Worm (Caenorhabditis elegans) whole organism, midembryonic: Measurements from ENCODE around the gene W05H9.2.

Experiments
- T22C8.4 ChIP-seq: fragments of 200-800 bp; sonication (Bioruptor generic); IDR thresholded peaks from 2 replicates; pipeline ENCODE4 v1.3.6; 2022; ENCODE audit warnings: missing genetic modification characterization, missing compliant biosample characterization
- cog-1 ChIP-seq: sonication (generic microtip); optimal IDR thresholded peaks from 2 replicates; lab custom pipeline; 2016; ENCODE audit warnings: missing genetic modification characterization, missing compliant biosample characterization
- flt-1 ChIP-seq: fragments of 200-800 bp; sonication (Bioruptor generic); IDR thresholded peaks from 2 replicates; pipeline ENCODE4 v1.3.6; 2022; ENCODE audit warnings: missing genetic modification characterization, missing compliant biosample characterization
- klf-2 ChIP-seq: fragments of 200-800 bp; sonication (Bioruptor generic); conservative IDR thresholded peaks from 2 replicates; pipeline ENCODE4 v1.3.6; 2022; ENCODE audit warnings: missing genetic modification reagents, missing genetic modification characterization, missing compliant biosample characterization
- med-1 ChIP-seq: sonication (generic microtip); optimal IDR thresholded peaks from 2 replicates; lab custom pipeline; 2017; ENCODE audit warnings: missing genetic modification characterization, mild to moderate bottlenecking, missing compliant biosample characterization, antibody characterized with exemption, missing genetic modification reagents; ENCODE audit not compliant: insufficient read depth
- ref-1 ChIP-seq: fragments of 200-800 bp; sonication (Bioruptor generic); conservative IDR thresholded peaks from 2 replicates; pipeline ENCODE4 v1.3.6; 2022; ENCODE audit warnings: missing genetic modification reagents, missing genetic modification characterization, missing compliant biosample characterization
- tab-1 ChIP-seq: fragments of 200-800 bp; sonication (Bioruptor generic); IDR thresholded peaks from 2 replicates; pipeline ENCODE4 v1.3.6; 2022; ENCODE audit warnings: missing genetic modification characterization, missing compliant biosample characterization
- ztf-23 ChIP-seq: fragments of 200-800 bp; sonication (Bioruptor generic); IDR thresholded peaks from 2 replicates; pipeline ENCODE4 v1.3.6; 2022; ENCODE audit warnings: missing genetic modification reagents, missing genetic modification characterization, missing compliant biosample characterization
- ztf-29 ChIP-seq: fragments of 200-800 bp; sonication (Bioruptor generic); IDR thresholded peaks from 2 replicates; pipeline ENCODE4 v1.3.6; 2022; ENCODE audit warnings: missing genetic modification reagents, missing genetic modification characterization, missing compliant biosample characterization

The W05H9.2 gene

ce11 chrX:6266739-6267138 is at the start of gene W05H9.2:
W05H9.2 (plus strand) TSS chrX:6267039.
- TF ChIP-seq T22C8.4 (GFP tag; lab: Robert Waterston, UW) (no peak), klf-2 (GFP tag; lab: Robert Waterston, UW) (no peak), ztf-23 (GFP tag; lab: Robert Waterston, UW) (no peak), ztf-29 (GFP tag; lab: Robert Waterston, UW) (no peak), ref-1 (GFP tag; lab: Robert Waterston, UW) (no peak), flt-1 (GFP tag; lab: Robert Waterston, UW) (no peak), tab-1 (GFP tag; lab: Robert Waterston, UW) (no peak), med-1 (GFP tag; lab: Kevin White, UChicago) (no peak), cog-1 (tag; lab: Kevin White, UChicago) (no peak)

ce11 chrX:6219892-6220291 is 46.9 kb upstream of the W05H9.2 start:
- peak; percentile 77 for TF ChIP-seq tab-1 (GFP tag; lab: Robert Waterston, UW)
- TF ChIP-seq T22C8.4 (GFP tag; lab: Robert Waterston, UW): peak; percentile 38; the same call in 1 of the 2 replicates
- no peak for TF ChIP-seq med-1 (GFP tag; lab: Kevin White, UChicago)
- TF ChIP-seq ref-1 (GFP tag; lab: Robert Waterston, UW): 0 out of 2 replicates have a peak, but pooled peaks have one; percentile 54
- peak; percentile 89 for TF ChIP-seq flt-1 (GFP tag; lab: Robert Waterston, UW)
- TF ChIP-seq cog-1 (tag; lab: Kevin White, UChicago): no peak
- peak; percentile 46 for TF ChIP-seq ztf-29 (GFP tag; lab: Robert Waterston, UW)
- TF ChIP-seq klf-2 (GFP tag; lab: Robert Waterston, UW): peak; percentile 60; the same call in 1 of the 2 replicates
- peak; percentile 80 for TF ChIP-seq ztf-23 (GFP tag; lab: Robert Waterston, UW)

ce11 chrX:6221097-6221496 is 45.7 kb upstream of the W05H9.2 start:
- TF ChIP-seq klf-2 (GFP tag; lab: Robert Waterston, UW) (no peak), ref-1 (GFP tag; lab: Robert Waterston, UW) (no peak), cog-1 (tag; lab: Kevin White, UChicago) (no peak), ztf-23 (GFP tag; lab: Robert Waterston, UW) (no peak), med-1 (GFP tag; lab: Kevin White, UChicago) (no peak), T22C8.4 (GFP tag; lab: Robert Waterston, UW) (no peak), flt-1 (GFP tag; lab: Robert Waterston, UW) (no peak), tab-1 (GFP tag; lab: Robert Waterston, UW) (no peak), ztf-29 (GFP tag; lab: Robert Waterston, UW) (no peak)

- TF ChIP-seq ztf-23 (GFP tag; lab: Robert Waterston, UW): no peak
- peak; percentile 53 for TF ChIP-seq T22C8.4 (GFP tag; lab: Robert Waterston, UW)
- no peak for TF ChIP-seq med-1 (GFP tag; lab: Kevin White, UChicago)
- no peak for TF ChIP-seq ztf-29 (GFP tag; lab: Robert Waterston, UW)
- no peak for TF ChIP-seq ref-1 (GFP tag; lab: Robert Waterston, UW)
- TF ChIP-seq flt-1 (GFP tag; lab: Robert Waterston, UW): no peak
- TF ChIP-seq cog-1 (tag; lab: Kevin White, UChicago): no peak
- no peak for TF ChIP-seq tab-1 (GFP tag; lab: Robert Waterston, UW)
These were observed 42.0 kb upstream of the W05H9.2 start for ce11 chrX:6224841-6225240.

ce11 chrX:6230669-6231068 is 36.2 kb upstream of the W05H9.2 start, which contains the start of gene lite-1:
lite-1 (minus strand) TSS chrX:6230769.
- TF ChIP-seq flt-1 (GFP tag; lab: Robert Waterston, UW) (no peak), T22C8.4 (GFP tag; lab: Robert Waterston, UW) (no peak), cog-1 (tag; lab: Kevin White, UChicago) (no peak), ztf-23 (GFP tag; lab: Robert Waterston, UW) (no peak), med-1 (GFP tag; lab: Kevin White, UChicago) (no peak), ztf-29 (GFP tag; lab: Robert Waterston, UW) (no peak), ref-1 (GFP tag; lab: Robert Waterston, UW) (no peak), klf-2 (GFP tag; lab: Robert Waterston, UW) (no peak), tab-1 (GFP tag; lab: Robert Waterston, UW) (no peak)

- TF ChIP-seq flt-1 (GFP tag; lab: Robert Waterston, UW) (no peak), ref-1 (GFP tag; lab: Robert Waterston, UW) (no peak)
These were observed 33.7 kb upstream of the W05H9.2 start, which contains the start of gene C14F11.4 for ce11 chrX:6232998-6233626. C14F11.4 (minus strand) TSS chrX:6233048.

- TF ChIP-seq T22C8.4 (GFP tag; lab: Robert Waterston, UW) (no peak), klf-2 (GFP tag; lab: Robert Waterston, UW) (no peak), tab-1 (GFP tag; lab: Robert Waterston, UW) (no peak), med-1 (GFP tag; lab: Kevin White, UChicago) (no peak), ztf-29 (GFP tag; lab: Robert Waterston, UW) (no peak), flt-1 (GFP tag; lab: Robert Waterston, UW) (no peak), cog-1 (tag; lab: Kevin White, UChicago) (no peak), ztf-23 (GFP tag; lab: Robert Waterston, UW) (no peak), ref-1 (GFP tag; lab: Robert Waterston, UW) (no peak)
These were observed 31.4 kb upstream of the W05H9.2 start, which contains the start of gene hsp-43 for ce11 chrX:6235443-6235842. hsp-43 (minus strand) TSS chrX:6235543.

- no peak for TF ChIP-seq cog-1 (tag; lab: Kevin White, UChicago)
- TF ChIP-seq med-1 (GFP tag; lab: Kevin White, UChicago): no peak
These were observed 27.9 kb upstream of the W05H9.2 start, which contains the start of gene rml-3 for ce11 chrX:6238973-6239372. rml-3 (minus strand) TSS chrX:6239065.
